Worm (Caenorhabditis elegans) whole organism, young adult: Measurements from ENCODE around the gene Y116F11A.1.
"Not testable (repeated sequence)": the region's sequence is repeated elsewhere in the genome, so short reads cannot be mapped to it uniquely, and the experiment has no call there.

Experiments used
- B0261.1 ChIP-seq: sonication (generic microtip); optimal IDR thresholded peaks from 2 replicates; lab custom pipeline; 2016; ENCODE audit warnings: mild to moderate bottlenecking, missing genetic modification characterization, moderate library complexity, missing compliant biosample characterization
- C17E4.6 ChIP-seq: fragments of 200-800 bp; sonication (Bioruptor generic); IDR thresholded peaks from 2 replicates; pipeline ENCODE4 v1.3.6; 2022; ENCODE audit warnings: missing genetic modification reagents, missing genetic modification characterization, missing compliant biosample characterization
- D2030.7 ChIP-seq: fragments of 200-800 bp; sonication (Bioruptor generic); IDR thresholded peaks from 2 replicates; pipeline ENCODE4 v1.3.6; 2022; ENCODE audit warnings: missing genetic modification reagents, missing genetic modification characterization, missing compliant biosample characterization
- F33H1.4 ChIP-seq: fragments of 200-800 bp; sonication (Bioruptor generic); IDR thresholded peaks from 2 replicates; pipeline ENCODE4 v1.3.6; 2022; ENCODE audit warnings: missing genetic modification reagents, missing genetic modification characterization, missing compliant biosample characterization
- F52B5.7 ChIP-seq: sonication (generic microtip); optimal IDR thresholded peaks from 2 replicates; lab custom pipeline; 2016; ENCODE audit warnings: mild to moderate bottlenecking, missing genetic modification characterization, missing compliant biosample characterization
- K11D2.4 ChIP-seq: fragments of 200-800 bp; sonication (Bioruptor generic); IDR thresholded peaks from 2 replicates; pipeline ENCODE4 v1.3.6; 2022; ENCODE audit warnings: missing genetic modification reagents, missing genetic modification characterization, missing compliant biosample characterization
- Y53G8AR.9 ChIP-seq: fragments of 200-800 bp; sonication (Bioruptor generic); conservative IDR thresholded peaks from 2 replicates; pipeline ENCODE4 v1.3.6; 2022; ENCODE audit warnings: missing genetic modification reagents, missing genetic modification characterization, missing compliant biosample characterization
- Y67H2A.10 ChIP-seq: fragments of 200-800 bp; sonication (Bioruptor generic); conservative IDR thresholded peaks from 2 replicates; pipeline ENCODE4 v1.3.6; 2022; ENCODE audit warnings: missing genetic modification reagents, missing genetic modification characterization, missing compliant biosample characterization
- atf-7 ChIP-seq: sonication (generic microtip); optimal IDR thresholded peaks from 2 replicates; lab custom pipeline; 2017; ENCODE audit warnings: mild to moderate bottlenecking, missing genetic modification characterization, missing compliant biosample characterization
- attf-5 ChIP-seq: fragments of 200-800 bp; sonication (Bioruptor generic); optimal IDR thresholded peaks from 2 replicates; lab custom pipeline; 2018; ENCODE audit warnings: mild to moderate bottlenecking, missing genetic modification characterization, missing compliant biosample characterization
- ccch-3 ChIP-seq: fragments of 200-800 bp; sonication (Bioruptor generic); optimal IDR thresholded peaks from 2 replicates; lab custom pipeline; 2018; ENCODE audit warnings: mild to moderate bottlenecking, missing genetic modification characterization, missing compliant biosample characterization
- cebp-2 ChIP-seq: fragments of 200-800 bp; sonication (Bioruptor generic); IDR thresholded peaks from 2 replicates; pipeline ENCODE4 v1.3.6; 2022; ENCODE audit warnings: missing genetic modification characterization, missing compliant biosample characterization
- ceh-58 ChIP-seq: fragments of 200-800 bp; sonication (Bioruptor generic); IDR thresholded peaks from 2 replicates; pipeline ENCODE4 v1.3.6; 2022; ENCODE audit warnings: missing genetic modification characterization, missing compliant biosample characterization
- ceh-79 ChIP-seq: sonication (generic microtip); optimal IDR thresholded peaks from 2 replicates; lab custom pipeline; 2017; ENCODE audit warnings: mild to moderate bottlenecking, missing genetic modification characterization, missing compliant biosample characterization
- chd-7 ChIP-seq: sonication (generic microtip); optimal IDR thresholded peaks from 2 replicates; lab custom pipeline; 2016; ENCODE audit warnings: mild to moderate bottlenecking, missing genetic modification characterization, moderate library complexity, missing compliant biosample characterization
- dpff-1 ChIP-seq: sonication (generic microtip); optimal IDR thresholded peaks from 2 replicates; lab custom pipeline; 2017; ENCODE audit warnings: mild to moderate bottlenecking, missing genetic modification characterization, missing compliant biosample characterization
- him-1 ChIP-seq: sonication (generic microtip); optimal IDR thresholded peaks from 2 replicates; lab custom pipeline; 2016; ENCODE audit warnings: missing genotype, missing genetic modification reagents, missing genetic modification characterization, missing compliant biosample characterization
- hlh-12 ChIP-seq: sonication (generic microtip); optimal IDR thresholded peaks from 2 replicates; lab custom pipeline; 2016; ENCODE audit warnings: missing genetic modification characterization, missing compliant biosample characterization
- hlh-26 ChIP-seq: fragments of 200-800 bp; sonication (Bioruptor generic); conservative IDR thresholded peaks from 2 replicates; pipeline ENCODE4 v1.3.6; 2022; ENCODE audit warnings: missing genetic modification reagents, missing genetic modification characterization, missing compliant biosample characterization
- hsf-1 ChIP-seq: fragments of 200-800 bp; sonication (Bioruptor generic); IDR thresholded peaks from 2 replicates; pipeline ENCODE4 v1.3.6; 2022; ENCODE audit warnings: missing genetic modification reagents, missing genetic modification characterization, missing compliant biosample characterization
- lag-1 ChIP-seq: fragments of 200-800 bp; sonication (Bioruptor generic); IDR thresholded peaks from 2 replicates; pipeline ENCODE4 v1.3.6; 2022; ENCODE audit warnings: missing genetic modification reagents, missing genetic modification characterization, missing compliant biosample characterization
- let-607 ChIP-seq, 2 experiments: fragments of 200-800 bp in 1 of 2; sonication (Bioruptor generic) in 1 of 2; sonication (generic microtip) in 1 of 2; optimal IDR thresholded peaks; 2 replicates each; lab custom pipeline; 2016 to 2018; ENCODE audit warnings: mild to moderate bottlenecking in 2 of 2, missing compliant biosample characterization in 2 of 2, missing genetic modification characterization in 2 of 2, moderate library complexity in 2 of 2, missing genotype in 1 of 2
- lin-54 ChIP-seq: fragments of 200-800 bp; sonication (Bioruptor generic); optimal IDR thresholded peaks from 2 replicates; lab custom pipeline; 2018; ENCODE audit warnings: mild to moderate bottlenecking, missing genetic modification characterization, missing compliant biosample characterization
- lir-1 ChIP-seq: fragments of 200-800 bp; sonication (Bioruptor generic); conservative IDR thresholded peaks from 2 replicates; pipeline ENCODE4 v1.3.6; 2022; ENCODE audit warnings: missing genetic modification reagents, missing genetic modification characterization, missing compliant biosample characterization
- lsl-1 ChIP-seq: fragments of 200-800 bp; sonication (Bioruptor generic); optimal IDR thresholded peaks from 2 replicates; lab custom pipeline; 2018; ENCODE audit warnings: mild to moderate bottlenecking, missing genetic modification characterization, moderate library complexity, missing compliant biosample characterization
- madf-6 ChIP-seq: fragments of 200-800 bp; sonication (Bioruptor generic); IDR thresholded peaks from 2 replicates; pipeline ENCODE4 v1.3.6; 2022; ENCODE audit warnings: missing genetic modification reagents, missing genetic modification characterization, missing compliant biosample characterization
- nfya-1 ChIP-seq: sonication (generic microtip); optimal IDR thresholded peaks from 2 replicates; lab custom pipeline; 2017; ENCODE audit warnings: antibody characterized with exemption, missing compliant biosample characterization, missing genetic modification characterization, borderline replicate concordance; ENCODE audit not compliant: insufficient read depth
- nhr-80 ChIP-seq: sonication (generic microtip); optimal IDR thresholded peaks from 2 replicates; lab custom pipeline; 2016; ENCODE audit warnings: missing genetic modification characterization, missing compliant biosample characterization
- repo-1 ChIP-seq: sonication (generic microtip); optimal IDR thresholded peaks from 2 replicates; lab custom pipeline; 2017; ENCODE audit warnings: mild to moderate bottlenecking, missing genetic modification characterization, missing compliant biosample characterization
- sea-2 ChIP-seq: fragments of 200-800 bp; sonication (Bioruptor generic); IDR thresholded peaks from 2 replicates; pipeline ENCODE4 v1.3.6; 2022; ENCODE audit warnings: missing genetic modification characterization, missing compliant biosample characterization
- snpc-4 ChIP-seq, 5 experiments: fragments of 150-350 bp in 1 of 5; sonication (generic microtip) in 4 of 5; optimal IDR thresholded peaks; 2 replicates each; lab custom pipeline; 2014 to 2018; ENCODE audit warnings: missing genetic modification characterization in 5 of 5, missing biosample characterization in 3 of 5, antibody characterized with exemption in 2 of 5, mild to moderate bottlenecking in 2 of 5, missing compliant biosample characterization in 2 of 5, missing genotype in 2 of 5, moderate library complexity in 2 of 5, missing genetic modification reagents in 1 of 5
- xnd-1 ChIP-seq: sonication (generic microtip); optimal IDR thresholded peaks from 2 replicates; lab custom pipeline; 2016; ENCODE audit warnings: missing genotype, missing genetic modification reagents, missing genetic modification characterization, missing compliant biosample characterization
- ztf-28 ChIP-seq: fragments of 200-800 bp; sonication (Bioruptor generic); IDR thresholded peaks from 2 replicates; pipeline ENCODE4 v1.3.6; 2022; ENCODE audit warnings: missing genetic modification reagents, missing genetic modification characterization, missing compliant biosample characterization

Y116F11A.1 gene

ce11 chrV:19697348-19698172 is 32.8 kb upstream of the Y116F11A.1 start, which contains the start of the genes Y43F8C.13 and ani-3 (continued):
- peak; percentile 16 for TF ChIP-seq him-1 (tag; lab: Kevin White, UChicago)
- peak; percentile 77 for TF ChIP-seq lsl-1 (GFP tag; lab: Kevin White, UChicago)
- TF ChIP-seq F52B5.7: no peak
- TF ChIP-seq attf-5 (GFP tag; lab: Kevin White, UChicago): no peak
- peak; percentile 9 for TF ChIP-seq lin-54 (GFP tag; lab: Kevin White, UChicago)
- TF ChIP-seq D2030.7: peak; percentile 31; the same call in 1 of the 2 replicates
- TF ChIP-seq hsf-1 (GFP tag; lab: Robert Waterston, UW): no peak
- TF ChIP-seq F33H1.4 (GFP tag; lab: Robert Waterston, UW): peak; percentile 87

ce11 chrV:19708849-19709248 is 21.5 kb upstream of the Y116F11A.1 start, which contains the start of gene srv-3:
Gene srv-3 (minus strand): TSS chrV:19708949.
- TF ChIP-seq ceh-58 (GFP tag; lab: Robert Waterston, UW): no peak
- TF ChIP-seq, all 124 proteins: peak for 0

ce11 chrV:19710514-19710913 is 19.9 kb upstream of the Y116F11A.1 start, which contains the start of gene Y43F8C.15:
Gene Y43F8C.15 (minus strand): TSS chrV:19710614.
- not testable (repeated sequence) for TF ChIP-seq ceh-79 (tag; lab: Kevin White, UChicago); Y67H2A.10 (GFP tag; lab: Robert Waterston, UW); ztf-28 (GFP tag; lab: Robert Waterston, UW)

- not testable (repeated sequence) for TF ChIP-seq madf-6 (GFP tag; lab: Robert Waterston, UW); K11D2.4 (GFP tag; lab: Robert Waterston, UW); lag-1
These were observed 18.7 kb upstream of the Y116F11A.1 start, which contains the start of gene Y43F8C.23 for ce11 chrV:19711646-19712045. Gene Y43F8C.23 (minus strand): TSS chrV:19711746.

- TF ChIP-seq nfya-1 (tag; lab: Kevin White, UChicago) (no peak), let-607 (tag; optimal IDR thresholded peaks at IDR 0.05; lab: Kevin White, UChicago) (no peak), lin-54 (GFP tag; lab: Kevin White, UChicago) (no peak)
These were observed 15.0 kb upstream of the Y116F11A.1 start, which contains the start of gene Y43F8C.16 for ce11 chrV:19715419-19715818. Gene Y43F8C.16 (minus strand): TSS chrV:19715519.

- TF ChIP-seq cebp-2 (GFP tag; lab: Robert Waterston, UW) (0 out of 2 replicates have a peak, but pooled peaks have one; percentile 43), snpc-4 (GFP tag; optimal IDR thresholded peaks at IDR 0.05; lab: Kevin White, UChicago) (no peak), snpc-4 (tag; optimal IDR thresholded peaks at IDR 0.05; lab: Kevin White, UChicago) (no peak), lin-54 (GFP tag; lab: Kevin White, UChicago) (no peak), madf-6 (GFP tag; lab: Robert Waterston, UW) (no peak), D2030.7 (no peak)
These were observed 14.5 kb upstream of the Y116F11A.1 start, which contains the start of gene Y43F8C.17 for ce11 chrV:19715847-19716246. Gene Y43F8C.17 (plus strand): TSS chrV:19716147.

ce11 chrV:19717933-19718332 is 12.4 kb upstream of the Y116F11A.1 start:
- TF ChIP-seq nhr-80 (tag; lab: Kevin White, UChicago): peak; percentile 23
- TF ChIP-seq D2030.7: no peak
- no peak for TF ChIP-seq lsl-1 (GFP tag; lab: Kevin White, UChicago)
- TF ChIP-seq, all 124 proteins: peak for 1

ce11 chrV:19718660-19719059 is 11.7 kb upstream of the Y116F11A.1 start:
- no peak for TF ChIP-seq hlh-12 (tag; lab: Kevin White, UChicago)
- no peak for TF ChIP-seq atf-7 (tag; lab: Kevin White, UChicago)
- no peak for TF ChIP-seq B0261.1 (tag; lab: Kevin White, UChicago)
- TF ChIP-seq C17E4.6 (GFP tag; lab: Robert Waterston, UW): no peak
- TF ChIP-seq sea-2: no peak
- TF ChIP-seq chd-7 (tag; lab: Kevin White, UChicago): no peak
- no peak for TF ChIP-seq dpff-1 (tag; lab: Kevin White, UChicago)
- TF ChIP-seq ccch-3 (GFP tag; lab: Kevin White, UChicago): no peak
- TF ChIP-seq repo-1 (tag; lab: Kevin White, UChicago): no peak
- no peak for TF ChIP-seq xnd-1 (tag; lab: Kevin White, UChicago)
- TF ChIP-seq hlh-26 (GFP tag; lab: Robert Waterston, UW): no peak
- TF ChIP-seq Y53G8AR.9 (GFP tag; lab: Robert Waterston, UW): no peak
- no peak for TF ChIP-seq lir-1 (GFP tag; lab: Robert Waterston, UW)
